Worm (Caenorhabditis elegans) whole organism, L4 larva: ENCODE measurements around the gene Y73F8A.20.

ENCODE experiments used
- F26F4.8 ChIP-seq: fragments of 200-800 bp; sonication (Bioruptor generic); conservative IDR thresholded peaks from 2 replicates; pipeline ENCODE4 v1.3.6; 2022; ENCODE audit warnings: missing genetic modification characterization, missing compliant biosample characterization
- Y75B8A.6 ChIP-seq: fragments of 200-800 bp; sonication (Bioruptor generic); IDR thresholded peaks from 2 replicates; pipeline ENCODE4 v1.3.6; 2022; ENCODE audit warnings: missing genetic modification reagents, missing genetic modification characterization, missing compliant biosample characterization
- aha-1 ChIP-seq: fragments of 150-350 bp; peaks from one replicate; lab custom pipeline; 2014; ENCODE audit warnings: missing biosample characterization, missing genetic modification characterization
- arid-1 ChIP-seq: fragments of 200-800 bp; sonication (Bioruptor generic); conservative IDR thresholded peaks from 2 replicates; pipeline ENCODE4 v1.3.6; 2022; ENCODE audit warnings: missing genetic modification reagents, missing genetic modification characterization, missing compliant biosample characterization
- attf-4 ChIP-seq: sonication (generic microtip); optimal IDR thresholded peaks from 3 replicates; lab custom pipeline; 2017; ENCODE audit warnings: missing biosample characterization, missing genetic modification characterization
- cey-2 ChIP-seq: sonication (generic microtip); optimal IDR thresholded peaks from 3 replicates; lab custom pipeline; 2017; ENCODE audit warnings: missing genetic modification characterization, mild to moderate bottlenecking, missing compliant biosample characterization, antibody characterized with exemption, borderline replicate concordance; ENCODE audit not compliant: insufficient read depth
- daf-16 ChIP-seq, 3 experiments: sonication (generic microtip); optimal IDR thresholded peaks; 2 replicates each; lab custom pipeline; 2016 to 2017; ENCODE audit warnings: missing genetic modification characterization in 3 of 3, missing genetic modification reagents in 3 of 3, mild to moderate bottlenecking in 2 of 3, missing compliant biosample characterization in 2 of 3, missing biosample characterization in 1 of 3, moderate library complexity in 1 of 3
- daf-19 ChIP-seq: fragments of 200-800 bp; sonication (Bioruptor generic); conservative IDR thresholded peaks from 2 replicates; pipeline ENCODE4 v1.3.6; 2022; ENCODE audit warnings: missing genetic modification characterization, missing compliant biosample characterization
- dmd-6 ChIP-seq: fragments of 200-800 bp; sonication (Bioruptor generic); IDR thresholded peaks from 2 replicates; pipeline ENCODE4 v1.3.6; 2022; ENCODE audit warnings: missing genetic modification reagents, missing genetic modification characterization, missing compliant biosample characterization
- dmd-9 ChIP-seq: fragments of 200-800 bp; sonication (Bioruptor generic); IDR thresholded peaks from 2 replicates; pipeline ENCODE4 v1.3.6; 2022; ENCODE audit warnings: missing genetic modification reagents, missing genetic modification characterization, missing compliant biosample characterization
- dve-1 ChIP-seq: sonication (generic microtip); optimal IDR thresholded peaks from 2 replicates; lab custom pipeline; 2017; ENCODE audit warnings: antibody characterized with exemption, mild to moderate bottlenecking, missing genetic modification characterization, missing compliant biosample characterization; ENCODE audit not compliant: insufficient read depth
- fkh-10 ChIP-seq: fragments of 150-350 bp; optimal IDR thresholded peaks from 2 replicates; lab custom pipeline; 2014; ENCODE audit warnings: missing biosample characterization, missing genetic modification reagents, missing genetic modification characterization
- gei-8 ChIP-seq: fragments of 200-800 bp; sonication (Bioruptor generic); optimal IDR thresholded peaks from 2 replicates; lab custom pipeline; 2018; ENCODE audit warnings: mild to moderate bottlenecking, missing genetic modification characterization, missing compliant biosample characterization
- hlh-11 ChIP-seq: fragments of 200-800 bp; sonication (Bioruptor generic); optimal IDR thresholded peaks from 2 replicates; lab custom pipeline; 2018; ENCODE audit warnings: mild to moderate bottlenecking, missing genetic modification characterization, missing compliant biosample characterization
- hmg-1.1 ChIP-seq: fragments of 200-800 bp; sonication (Bioruptor generic); IDR thresholded peaks from 2 replicates; pipeline ENCODE4 v1.3.6; 2022; ENCODE audit warnings: missing genetic modification reagents, missing genetic modification characterization, missing compliant biosample characterization
- jun-1 ChIP-seq: fragments of 150-350 bp; optimal IDR thresholded peaks from 2 replicates; lab custom pipeline; 2014; ENCODE audit warnings: missing biosample characterization, missing genetic modification reagents, missing genetic modification characterization
- lin-15B ChIP-seq: fragments of 150-350 bp; sonication (generic microtip); optimal IDR thresholded peaks from 3 replicates; lab custom pipeline; 2014; ENCODE audit warnings: missing biosample characterization, missing genetic modification characterization
- lin-29 ChIP-seq: fragments of 200-800 bp; sonication (Bioruptor generic); IDR thresholded peaks from 2 replicates; pipeline ENCODE4 v1.3.6; 2022; ENCODE audit warnings: missing genetic modification reagents, missing genetic modification characterization, missing compliant biosample characterization
- mdl-1 ChIP-seq, 2 experiments: fragments of 150-350 bp in 1 of 2; sonication (generic microtip) in 1 of 2; optimal IDR thresholded peaks; 2 replicates each; lab custom pipeline; 2014 to 2017; ENCODE audit warnings: missing biosample characterization in 2 of 2, missing genetic modification characterization in 2 of 2
- mdt-29 ChIP-seq: fragments of 200-800 bp; sonication (Bioruptor generic); IDR thresholded peaks from 2 replicates; pipeline ENCODE4 v1.3.6; 2022; ENCODE audit warnings: missing genetic modification reagents, missing genetic modification characterization, missing compliant biosample characterization
- mep-1 ChIP-seq: fragments of 150-350 bp; sonication (generic microtip); optimal IDR thresholded peaks from 3 replicates; lab custom pipeline; 2014; ENCODE audit warnings: missing biosample characterization, missing genetic modification characterization
- mxl-2 ChIP-seq: fragments of 200-800 bp; sonication (Bioruptor generic); conservative IDR thresholded peaks from 2 replicates; pipeline ENCODE4 v1.3.6; 2022; ENCODE audit warnings: missing genetic modification reagents, missing genetic modification characterization, missing compliant biosample characterization
- nhr-102 ChIP-seq: sonication (generic microtip); optimal IDR thresholded peaks from 2 replicates; lab custom pipeline; 2016; ENCODE audit warnings: mild to moderate bottlenecking, missing genetic modification characterization, moderate library complexity, missing compliant biosample characterization
- nhr-237 ChIP-seq: sonication (generic microtip); optimal IDR thresholded peaks from 2 replicates; lab custom pipeline; 2017; ENCODE audit warnings: missing biosample characterization, missing genetic modification characterization
- nhr-28 ChIP-seq: fragments of 150-350 bp; optimal IDR thresholded peaks from 2 replicates; lab custom pipeline; 2014; ENCODE audit warnings: missing biosample characterization, missing genetic modification characterization
- nhr-41 ChIP-seq: fragments of 200-800 bp; sonication (Bioruptor generic); IDR thresholded peaks from 2 replicates; pipeline ENCODE4 v1.3.6; 2022; ENCODE audit warnings: missing genetic modification reagents, missing genetic modification characterization, missing compliant biosample characterization
- nhr-48 ChIP-seq: sonication (generic microtip); optimal IDR thresholded peaks from 2 replicates; lab custom pipeline; 2016; ENCODE audit warnings: mild to moderate bottlenecking, missing genetic modification characterization, missing compliant biosample characterization
- nhr-77 ChIP-seq: fragments of 150-350 bp; optimal IDR thresholded peaks from 2 replicates; lab custom pipeline; 2014; ENCODE audit warnings: missing biosample characterization, missing genetic modification characterization
- php-3 ChIP-seq: fragments of 200-800 bp; sonication (Bioruptor generic); IDR thresholded peaks from 2 replicates; pipeline ENCODE4 v1.3.6; 2022; ENCODE audit warnings: missing genetic modification reagents, missing genetic modification characterization, missing compliant biosample characterization
- pqm-1 ChIP-seq: sonication (generic microtip); optimal IDR thresholded peaks from 2 replicates; lab custom pipeline; 2017; ENCODE audit warnings: missing biosample characterization, missing genetic modification characterization
- saeg-2 ChIP-seq: fragments of 200-800 bp; sonication (Bioruptor generic); IDR thresholded peaks from 2 replicates; pipeline ENCODE4 v1.3.6; 2022; ENCODE audit warnings: missing genetic modification reagents, missing genetic modification characterization, missing compliant biosample characterization
- snpc-4 ChIP-seq: fragments of 150-350 bp; optimal IDR thresholded peaks from 2 replicates; lab custom pipeline; 2014; ENCODE audit warnings: missing biosample characterization, missing genetic modification characterization
- spr-3 ChIP-seq: fragments of 200-800 bp; sonication (Bioruptor generic); optimal IDR thresholded peaks from 2 replicates; lab custom pipeline; 2018; ENCODE audit warnings: mild to moderate bottlenecking, missing genetic modification characterization, missing compliant biosample characterization
- unc-130 ChIP-seq: sonication (generic microtip); optimal IDR thresholded peaks from 2 replicates; lab custom pipeline; 2016; ENCODE audit warnings: missing genetic modification reagents, missing genetic modification characterization, missing compliant biosample characterization
- unc-39 ChIP-seq: sonication (generic microtip); optimal IDR thresholded peaks from 2 replicates; lab custom pipeline; 2017; ENCODE audit warnings: missing biosample characterization, missing genetic modification characterization
- unc-62 ChIP-seq, 3 experiments: fragments of 150-350 bp in 1 of 3; sonication (generic microtip); optimal IDR thresholded peaks in 2 of 3; peaks in 1 of 3; 1 replicate in 1 of 3; 2 replicates in 2 of 3; lab custom pipeline; 2014 to 2017; ENCODE audit warnings: missing biosample characterization in 3 of 3, missing genetic modification characterization in 3 of 3, missing genetic modification reagents in 3 of 3, missing genotype in 1 of 3
- zip-2 ChIP-seq: fragments of 150-350 bp; optimal IDR thresholded peaks from 2 replicates; lab custom pipeline; 2014; ENCODE audit warnings: missing biosample characterization, missing genetic modification characterization
- ztf-7 ChIP-seq: fragments of 150-350 bp; optimal IDR thresholded peaks from 2 replicates; lab custom pipeline; 2014; ENCODE audit warnings: missing biosample characterization, missing genetic modification characterization

Gene Y73F8A.20

DNA sequence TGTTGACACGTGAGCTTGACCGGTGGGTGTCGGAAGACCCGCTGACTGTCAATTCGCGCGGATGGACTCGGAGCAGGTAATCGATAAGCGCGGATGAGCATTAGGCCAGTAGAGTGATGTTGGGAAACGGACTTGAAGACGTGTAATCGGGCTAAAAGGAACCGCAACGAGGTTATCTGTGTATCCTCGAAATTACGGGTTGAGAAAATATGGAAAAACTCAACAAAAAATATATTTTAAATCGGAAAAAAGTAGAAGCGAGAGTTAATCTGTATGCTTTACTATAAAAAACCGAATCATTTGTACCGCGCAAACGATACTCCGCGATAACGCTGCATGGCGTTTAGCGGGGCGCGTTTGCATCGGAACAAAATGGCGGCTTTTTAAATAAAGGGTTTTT is 12.7 kb downstream of the Y73F8A.20 start, which contains the start of gene Y73F8A.1159:
Gene Y73F8A.1159, minus strand, starts transcription at position 101 of the 400 bp plus-strand sequence.
- peak; percentile 71 for TF ChIP-seq aha-1 (tag; lab: Kevin White, UChicago)
- no peak for TF ChIP-seq attf-4 (tag; lab: Kevin White, UChicago)
- TF ChIP-seq, all 104 proteins: peak for 1

DNA sequence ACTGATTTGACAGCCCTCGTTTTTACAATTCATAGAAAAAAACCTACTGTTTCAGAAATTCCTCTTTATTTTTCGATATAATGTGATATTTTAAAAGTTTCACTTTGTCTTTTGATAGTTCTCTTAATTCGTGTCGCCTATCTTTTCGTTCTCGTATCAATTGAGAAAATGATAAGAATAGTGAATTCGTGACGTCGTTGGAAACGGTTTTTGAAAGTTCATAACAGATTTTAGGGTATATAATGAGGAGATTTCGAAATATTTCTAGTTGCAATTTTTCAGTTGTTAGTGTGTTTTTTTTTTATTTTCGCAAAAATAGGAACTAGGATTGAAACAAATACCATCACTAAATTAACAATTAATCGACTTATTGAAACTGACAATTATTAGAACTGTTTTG is 13.3 kb downstream of the Y73F8A.20 start:
- no peak for TF ChIP-seq lin-15B (tag; lab: Kevin White, UChicago)
- no peak for TF ChIP-seq Y75B8A.6
- no peak for TF ChIP-seq jun-1 (tag; lab: Kevin White, UChicago)
- TF ChIP-seq unc-130, result no peak
- TF ChIP-seq nhr-41, result no peak
- TF ChIP-seq mdt-29 (GFP tag; lab: Robert Waterston, UW), result no peak
- no peak for TF ChIP-seq fkh-10 (GFP tag; lab: Kevin White, UChicago)
- no peak for TF ChIP-seq lin-29 (GFP tag; lab: Robert Waterston, UW)
- TF ChIP-seq cey-2 (tag; lab: Kevin White, UChicago), result no peak
- no peak for TF ChIP-seq php-3 (GFP tag; lab: Robert Waterston, UW)
- TF ChIP-seq zip-2 (tag; lab: Kevin White, UChicago), result no peak
- TF ChIP-seq dmd-6 (GFP tag; lab: Robert Waterston, UW), result no peak
- TF ChIP-seq ztf-7 (tag; lab: Kevin White, UChicago), result no peak
- TF ChIP-seq gei-8 (GFP tag; lab: Kevin White, UChicago), result no peak

DNA sequence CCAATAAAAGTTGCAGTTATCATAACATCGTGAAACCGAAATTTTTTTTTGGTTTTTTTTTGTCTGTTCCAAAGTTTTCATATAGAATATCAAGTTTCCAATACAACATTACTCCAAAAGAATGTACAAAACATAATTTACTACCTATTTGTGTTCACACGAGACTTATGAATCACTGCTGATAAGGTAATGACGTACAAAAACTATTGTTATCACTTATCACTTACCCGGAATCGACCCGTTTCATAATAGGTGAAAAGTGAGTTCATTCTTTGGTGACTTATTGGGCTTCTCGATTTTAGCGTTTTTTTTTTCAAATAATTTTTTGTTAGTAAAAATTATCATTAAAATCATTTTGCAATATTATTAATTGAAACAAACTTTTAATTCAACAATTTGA is 14.9 kb downstream of the Y73F8A.20 start:
- TF ChIP-seq daf-16 (GFP tag; optimal IDR thresholded peaks at IDR 0.05; lab: Kevin White, UChicago), result no peak
- peak; percentile 68 for TF ChIP-seq daf-16 (tag; optimal IDR thresholded peaks at IDR 0.05; lab: Kevin White, UChicago)
- TF ChIP-seq unc-39 (tag; lab: Kevin White, UChicago), result no peak
- no peak for TF ChIP-seq F26F4.8 (GFP tag; lab: Robert Waterston, UW)
- peak; percentile 65 for TF ChIP-seq pqm-1 (tag; lab: Kevin White, UChicago)
- TF ChIP-seq Y75B8A.6, result no peak
- TF ChIP-seq spr-3 (GFP tag; lab: Kevin White, UChicago), result no peak
- TF ChIP-seq hmg-1.1 (GFP tag; lab: Robert Waterston, UW), result no peak
- peak; percentile 40 for TF ChIP-seq dve-1 (tag; lab: Kevin White, UChicago)
- TF ChIP-seq nhr-28 (tag; lab: Kevin White, UChicago), result peak; percentile 64
- TF ChIP-seq dmd-9 (GFP tag; lab: Robert Waterston, UW), result no peak
- TF ChIP-seq dmd-6 (GFP tag; lab: Robert Waterston, UW), result peak; percentile 66
- peak; percentile 9 for TF ChIP-seq nhr-48
- TF ChIP-seq nhr-102 (tag; lab: Kevin White, UChicago), result no peak
- TF ChIP-seq nhr-77 (tag; lab: Kevin White, UChicago), result peak; percentile 54
- peak in 1 of 2 experiments; percentile 69 for TF ChIP-seq mdl-1 (tag; optimal IDR thresholded peaks at IDR 0.05; lab: Kevin White, UChicago)

DNA sequence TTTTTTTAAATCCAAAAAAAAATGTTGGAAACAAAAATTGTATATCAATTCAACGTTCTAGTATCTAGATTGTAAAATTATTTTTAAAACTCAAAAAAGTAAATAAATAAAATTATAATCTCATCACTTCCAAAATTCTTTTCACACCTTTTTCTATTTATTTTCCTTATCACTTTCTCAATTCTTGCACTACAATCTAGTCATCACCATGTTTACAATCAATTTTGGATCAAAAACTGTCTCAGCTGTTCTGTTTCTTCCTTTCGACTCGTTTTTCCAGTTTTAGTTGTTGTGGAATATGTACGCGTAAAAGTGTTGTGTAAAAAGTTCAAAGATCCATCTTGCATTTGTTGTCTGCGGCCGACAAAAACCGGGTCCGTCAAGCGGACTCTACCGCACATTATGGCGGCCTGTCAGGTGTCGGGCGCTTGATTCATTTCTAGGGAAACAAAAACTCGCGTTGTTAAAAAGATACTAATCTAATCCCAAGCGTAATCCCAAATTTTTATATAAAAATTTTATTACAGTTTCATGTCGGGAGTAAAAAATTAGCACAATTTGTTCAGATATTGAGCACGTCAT is 16.4 kb downstream of the Y73F8A.20 start:
- no peak for TF ChIP-seq nhr-237 (tag; lab: Kevin White, UChicago)
- TF ChIP-seq snpc-4, result no peak
- no peak for TF ChIP-seq daf-19
- TF ChIP-seq unc-130, result no peak
- TF ChIP-seq arid-1 (GFP tag; lab: Robert Waterston, UW), result no peak
- peak; percentile 63 for TF ChIP-seq aha-1 (tag; lab: Kevin White, UChicago)
- TF ChIP-seq unc-62 (GFP tag; optimal IDR thresholded peaks at IDR 0.05 in 1 of 2; lab: Kevin White, UChicago), result peak in 1 of 2 experiments; percentile 16
- TF ChIP-seq unc-62 (tag; optimal IDR thresholded peaks at IDR 0.05; lab: Kevin White, UChicago), result no peak
- no peak for TF ChIP-seq saeg-2 (GFP tag; lab: Robert Waterston, UW)
- TF ChIP-seq hlh-11, result peak; percentile 45
- TF ChIP-seq mep-1 (tag; lab: Kevin White, UChicago), result peak; percentile 2
- TF ChIP-seq dve-1 (tag; lab: Kevin White, UChicago), result peak; percentile 2
- TF ChIP-seq mdt-29 (GFP tag; lab: Robert Waterston, UW), result no peak
- peak; percentile 23 for TF ChIP-seq nhr-48
- no peak for TF ChIP-seq daf-16 (GFP tag; optimal IDR thresholded peaks at IDR 0.05; lab: Kevin White, UChicago)
- TF ChIP-seq daf-16 (tag; optimal IDR thresholded peaks at IDR 0.05; lab: Kevin White, UChicago), result peak; percentile 59
- TF ChIP-seq mxl-2 (GFP tag; lab: Robert Waterston, UW), result no peak
